Fruit fly (Drosophila melanogaster) S2 (cell line): ENCODE results near the gene Or82a.
"Not testable (repeated sequence)": the region's sequence is repeated elsewhere in the genome, so short reads cannot be mapped to it uniquely, and the experiment has no call there.

Experiments
- CG8478 ChIP-seq: fragments of >200 bp; optimal IDR thresholded peaks from 2 replicates; lab custom pipeline; 2018
- CTCF ChIP-seq, 2 experiments: fragments of >200 bp; optimal IDR thresholded peaks; 2 replicates each; lab custom pipeline; 2018

The Or82a gene

dm6 chr3R:4256672-4257071 lies at the start of gene Or82a:
Gene Or82a (plus strand): TSS chr3R:4256972.
- no peak for TF ChIP-seq CG8478 (lab: Kevin White, UChicago)
- no peak for TF ChIP-seq CTCF (optimal IDR thresholded peaks at IDR 0.05; lab: Kevin White, UChicago)

- TF ChIP-seq CG8478 (lab: Kevin White, UChicago); CTCF (optimal IDR thresholded peaks at IDR 0.05; lab: Kevin White, UChicago): not testable (repeated sequence)
Measured at dm6 chr3R:4211483-4211882, 45.3 kb upstream of the Or82a start, which contains the start of gene aux. Gene aux (plus strand): TSS chr3R:4211783.

dm6 chr3R:4214038-4214437 lies 42.7 kb upstream of the Or82a start:
- TF ChIP-seq CG8478 (lab: Kevin White, UChicago) (no peak), CTCF (optimal IDR thresholded peaks at IDR 0.05; lab: Kevin White, UChicago) (no peak)

- TF ChIP-seq CG8478 (lab: Kevin White, UChicago), result no peak
- no peak for TF ChIP-seq CTCF (optimal IDR thresholded peaks at IDR 0.05; lab: Kevin White, UChicago)
Measured at dm6 chr3R:4214601-4215000, 42.2 kb upstream of the Or82a start.

dm6 chr3R:4215264-4215993 lies 41.3 kb upstream of the Or82a start, which contains the start of gene CG14636:
Gene CG14636 (minus strand): TSS chr3R:4215314.
- TF ChIP-seq CTCF (optimal IDR thresholded peaks at IDR 0.05; lab: Kevin White, UChicago), result no peak
- TF ChIP-seq CG8478 (lab: Kevin White, UChicago), result no peak

- no peak for TF ChIP-seq CG8478 (lab: Kevin White, UChicago)
- TF ChIP-seq CTCF (optimal IDR thresholded peaks at IDR 0.05; lab: Kevin White, UChicago), result no peak
Measured at dm6 chr3R:4220030-4220429, 36.7 kb upstream of the Or82a start, which contains the start of gene CG31516. Gene CG31516 (minus strand): TSS chr3R:4220130.

dm6 chr3R:4220780-4221179 lies 36.0 kb upstream of the Or82a start:
- peak; percentile 59 to 60 for TF ChIP-seq CTCF (optimal IDR thresholded peaks at IDR 0.05; lab: Kevin White, UChicago)
- TF ChIP-seq CG8478 (lab: Kevin White, UChicago), result no peak

- TF ChIP-seq CG8478 (lab: Kevin White, UChicago) (no peak), CTCF (optimal IDR thresholded peaks at IDR 0.05; lab: Kevin White, UChicago) (no peak)
Measured at dm6 chr3R:4228426-4228825, 28.3 kb upstream of the Or82a start.

- no peak for TF ChIP-seq CG8478 (lab: Kevin White, UChicago)
Measured at dm6 chr3R:4229137-4229764, 27.5 kb upstream of the Or82a start, which contains the start of gene DhpD. Gene DhpD (minus strand): TSS chr3R:4229238.

dm6 chr3R:4232139-4233017 lies 24.4 kb upstream of the Or82a start, which contains the start of gene CG14641:
Gene CG14641 (minus strand): TSS chr3R:4232342.
- TF ChIP-seq CG8478 (lab: Kevin White, UChicago) (no peak), CTCF (optimal IDR thresholded peaks at IDR 0.05; lab: Kevin White, UChicago) (no peak)

dm6 chr3R:4233018-4233385 lies 23.8 kb upstream of the Or82a start, which contains the start of gene abs:
Gene abs (plus strand): TSS chr3R:4233047.
- TF ChIP-seq CG8478 (lab: Kevin White, UChicago) (no peak), CTCF (optimal IDR thresholded peaks at IDR 0.05; lab: Kevin White, UChicago) (no peak)

- TF ChIP-seq CG8478 (lab: Kevin White, UChicago) (no peak), CTCF (optimal IDR thresholded peaks at IDR 0.05; lab: Kevin White, UChicago) (no peak)
Measured at dm6 chr3R:4234991-4235553, 21.7 kb upstream of the Or82a start, which contains the start of gene Gel. Gene Gel (plus strand): TSS chr3R:4235217.

- TF ChIP-seq CTCF (optimal IDR thresholded peaks at IDR 0.05; lab: Kevin White, UChicago) (no peak), CG8478 (lab: Kevin White, UChicago) (no peak)
Measured at dm6 chr3R:4236534-4236933, 20.2 kb upstream of the Or82a start.

dm6 chr3R:4241776-4242175 lies 15.0 kb upstream of the Or82a start:
- TF ChIP-seq CTCF (optimal IDR thresholded peaks at IDR 0.05; lab: Kevin White, UChicago) (no peak), CG8478 (lab: Kevin White, UChicago) (no peak)
